Fruit fly (Drosophila melanogaster) whole organism, embryonic: ENCODE data around the gene Pex7.

Experiments used
- B-H2 ChIP-seq: fragments of 200-800 bp; sonication (Bioruptor generic); optimal IDR thresholded peaks from 2 replicates; lab custom pipeline; 2018; ENCODE audit warnings: missing biosample characterization, mild to moderate bottlenecking, missing genetic modification characterization
- Bdp1 ChIP-seq: fragments of 200-800 bp; sonication (Bioruptor generic); optimal IDR thresholded peaks from 3 replicates; lab custom pipeline; 2016; ENCODE audit warnings: missing biosample characterization, missing genetic modification characterization
- Bgb ChIP-seq: fragments of 200-800 bp; sonication (Bioruptor generic); IDR thresholded peaks from 2 replicates; pipeline ENCODE4 v1.3.6; 2022; ENCODE audit warnings: missing biosample characterization, missing genetic modification characterization; ENCODE audit not compliant: partially characterized antibody
- BtbVII ChIP-seq: fragments of 200-800 bp; sonication (Bioruptor generic); optimal IDR thresholded peaks from 3 replicates; lab custom pipeline; 2017; ENCODE audit warnings: missing biosample characterization, mild to moderate bottlenecking, missing genetic modification characterization
- CG10147 ChIP-seq: fragments of 200-800 bp; sonication (Bioruptor generic); optimal IDR thresholded peaks from 2 replicates; lab custom pipeline; 2019; ENCODE audit warnings: missing biosample characterization, mild to moderate bottlenecking, missing genetic modification characterization, moderate library complexity
- CG10321 ChIP-seq: fragments of 200-800 bp; sonication (Bioruptor generic); IDR thresholded peaks from 2 replicates; pipeline ENCODE4 v1.3.6; 2022; ENCODE audit warnings: missing biosample characterization, missing genetic modification characterization
- CG10366 ChIP-seq: fragments of 200-800 bp; sonication (Bioruptor generic); IDR thresholded peaks from 2 replicates; pipeline ENCODE4 v1.3.6; 2022; ENCODE audit warnings: missing biosample characterization, missing genetic modification characterization
- CG11398 ChIP-seq: fragments of 200-800 bp; sonication (Bioruptor generic); optimal IDR thresholded peaks from 2 replicates; lab custom pipeline; 2016; ENCODE audit warnings: missing biosample characterization, missing genetic modification characterization
- CG11723 ChIP-seq: fragments of 200-800 bp; sonication (Bioruptor generic); optimal IDR thresholded peaks from 2 replicates; lab custom pipeline; 2017; ENCODE audit warnings: missing biosample characterization, mild to moderate bottlenecking, missing genetic modification characterization
- CG1233 ChIP-seq: fragments of 200-800 bp; sonication (Bioruptor generic); optimal IDR thresholded peaks from 4 replicates; lab custom pipeline; 2018; ENCODE audit warnings: missing biosample characterization, mild to moderate bottlenecking, missing genetic modification characterization
- CG13123 ChIP-seq: fragments of 200-800 bp; sonication (Bioruptor generic); optimal IDR thresholded peaks from 2 replicates; lab custom pipeline; 2016; ENCODE audit warnings: missing biosample characterization, missing genetic modification characterization
- CG13287 ChIP-seq: fragments of 200-800 bp; sonication (Bioruptor generic); IDR thresholded peaks from 2 replicates; pipeline ENCODE4 v1.3.6; 2022; ENCODE audit warnings: missing biosample characterization, missing genetic modification characterization; ENCODE audit not compliant: partially characterized antibody
- CG13424 ChIP-seq: fragments of 200-800 bp; sonication (Bioruptor generic); optimal IDR thresholded peaks from 2 replicates; lab custom pipeline; 2019; ENCODE audit warnings: missing biosample characterization, mild to moderate bottlenecking, missing genetic modification characterization, moderate library complexity
- CG14860 ChIP-seq: fragments of 200-800 bp; sonication (Bioruptor generic); IDR thresholded peaks from 3 replicates; pipeline ENCODE4 v1.3.6; 2022; ENCODE audit warnings: missing biosample characterization, missing genetic modification characterization; ENCODE audit not compliant: partially characterized antibody
- CG1529 ChIP-seq: fragments of 200-800 bp; sonication (Bioruptor generic); optimal IDR thresholded peaks from 3 replicates; lab custom pipeline; 2018; ENCODE audit warnings: missing biosample characterization, missing genetic modification characterization
- CG16863 ChIP-seq: fragments of 200-800 bp; sonication (Bioruptor generic); optimal IDR thresholded peaks from 3 replicates; lab custom pipeline; 2016; ENCODE audit warnings: missing biosample characterization, missing genetic modification characterization
- CG2875 ChIP-seq: fragments of 200-800 bp; sonication (Bioruptor generic); optimal IDR thresholded peaks from 2 replicates; lab custom pipeline; 2017; ENCODE audit warnings: missing biosample characterization, mild to moderate bottlenecking, missing genetic modification characterization, missing genetic modification reagents
- CG4424 ChIP-seq: fragments of 200-800 bp; sonication (Bioruptor generic); optimal IDR thresholded peaks from 3 replicates; lab custom pipeline; 2016; ENCODE audit warnings: missing biosample characterization, missing genetic modification characterization
- CG4617 ChIP-seq: fragments of 200-800 bp; sonication (Bioruptor generic); optimal IDR thresholded peaks from 3 replicates; lab custom pipeline; 2016; ENCODE audit warnings: missing biosample characterization, missing genetic modification characterization, borderline replicate concordance
- CG7556 ChIP-seq: fragments of 200-800 bp; sonication (Bioruptor generic); optimal IDR thresholded peaks from 2 replicates; lab custom pipeline; 2017; ENCODE audit warnings: missing biosample characterization, mild to moderate bottlenecking, missing genetic modification characterization
- CG7987 ChIP-seq: fragments of 200-800 bp; sonication (Bioruptor generic); optimal IDR thresholded peaks from 2 replicates; lab custom pipeline; 2018; ENCODE audit warnings: missing biosample characterization, mild to moderate bottlenecking, missing genetic modification characterization, moderate library complexity
- D19B ChIP-seq: fragments of 200-800 bp; sonication (Bioruptor generic); optimal IDR thresholded peaks from 2 replicates; lab custom pipeline; 2017; ENCODE audit warnings: missing biosample characterization, mild to moderate bottlenecking, missing genetic modification characterization
- Deaf1 ChIP-seq: fragments of 200-800 bp; optimal IDR thresholded peaks from 3 replicates; lab custom pipeline; 2019; ENCODE audit warnings: missing biosample characterization, mild to moderate bottlenecking, missing genetic modification characterization, moderate library complexity
- HLH54F ChIP-seq: fragments of 200-800 bp; sonication (Bioruptor generic); optimal IDR thresholded peaks from 3 replicates; lab custom pipeline; 2016; ENCODE audit warnings: missing biosample characterization, missing genetic modification characterization
- Mad ChIP-seq: fragments of 200-800 bp; sonication (Bioruptor generic); optimal IDR thresholded peaks from 2 replicates; lab custom pipeline; 2016; ENCODE audit warnings: missing biosample characterization, missing genetic modification characterization
- Med ChIP-seq: fragments of 200-800 bp; sonication (Bioruptor generic); peaks from one replicate; lab custom pipeline; 2016; ENCODE audit warnings: missing biosample characterization, missing genetic modification characterization, mild to moderate bottlenecking, inconsistent platforms, moderate library complexity
- Ravus ChIP-seq: fragments of 200-800 bp; sonication (Bioruptor generic); IDR thresholded peaks from 2 replicates; pipeline ENCODE4 v1.3.6; 2022; ENCODE audit warnings: missing biosample characterization, missing genetic modification characterization
- Sox100B ChIP-seq: fragments of 200-800 bp; sonication (Bioruptor generic); optimal IDR thresholded peaks from 3 replicates; lab custom pipeline; 2018; ENCODE audit warnings: missing biosample characterization, mild to moderate bottlenecking, missing genetic modification characterization
- az2 ChIP-seq: fragments of 200-800 bp; sonication (Bioruptor generic); optimal IDR thresholded peaks from 3 replicates; lab custom pipeline; 2016; ENCODE audit warnings: missing biosample characterization, missing genetic modification characterization
- bab2 ChIP-seq: fragments of 200-800 bp; sonication (Bioruptor generic); optimal IDR thresholded peaks from 2 replicates; lab custom pipeline; 2016; ENCODE audit warnings: missing biosample characterization, missing genetic modification characterization
- bbx ChIP-seq: fragments of 200-800 bp; sonication (Bioruptor generic); IDR thresholded peaks from 2 replicates; pipeline ENCODE4 v1.3.6; 2022; ENCODE audit warnings: missing biosample characterization, missing genetic modification characterization; ENCODE audit not compliant: partially characterized antibody
- cad ChIP-seq: fragments of >200 bp; optimal IDR thresholded peaks from 2 replicates; lab custom pipeline; 2017; ENCODE audit warnings: missing biosample characterization, missing genetic modification characterization
- chm ChIP-seq: fragments of 200-800 bp; sonication (Bioruptor generic); IDR thresholded peaks from 2 replicates; pipeline ENCODE4 v1.3.6; 2022; ENCODE audit warnings: missing biosample characterization, missing genetic modification characterization
- da ChIP-seq: fragments of 200-800 bp; sonication (Bioruptor generic); optimal IDR thresholded peaks from 2 replicates; lab custom pipeline; 2016; ENCODE audit warnings: missing biosample characterization, missing genetic modification characterization
- ftz-f1 ChIP-seq: fragments of 200-800 bp; sonication (Bioruptor generic); optimal IDR thresholded peaks from 2 replicates; lab custom pipeline; 2016; ENCODE audit warnings: missing biosample characterization, missing genetic modification characterization
- fu2 ChIP-seq: fragments of 200-800 bp; sonication (Bioruptor generic); optimal IDR thresholded peaks from 2 replicates; lab custom pipeline; 2016; ENCODE audit warnings: missing biosample characterization, missing genetic modification characterization
- hb ChIP-seq: fragments of 200-800 bp; sonication (Bioruptor generic); IDR thresholded peaks from 3 replicates; pipeline ENCODE4 v1.3.6; 2022; ENCODE audit warnings: missing biosample characterization, missing genetic modification characterization; ENCODE audit not compliant: partially characterized antibody
- her ChIP-seq: fragments of 200-800 bp; sonication (Bioruptor generic); optimal IDR thresholded peaks from 2 replicates; lab custom pipeline; 2016; ENCODE audit warnings: missing biosample characterization, missing genetic modification characterization
- hth ChIP-seq: fragments of >200 bp; optimal IDR thresholded peaks from 2 replicates; lab custom pipeline; 2017; ENCODE audit warnings: inconsistent platforms
- insv ChIP-seq, 2 experiments: fragments of 200-800 bp; sonication (Bioruptor generic); optimal IDR thresholded peaks; 3 replicates each; lab custom pipeline; 2016 to 2018; ENCODE audit warnings: missing biosample characterization in 2 of 2, missing genetic modification characterization in 2 of 2
- kni ChIP-seq: fragments of 200-800 bp; sonication (Bioruptor generic); optimal IDR thresholded peaks from 3 replicates; lab custom pipeline; 2017; ENCODE audit warnings: mild to moderate bottlenecking, missing biosample characterization, missing genetic modification reagents, missing genetic modification characterization
- lov ChIP-seq, 2 experiments: fragments of 200-800 bp in 1 of 2; fragments of >200 bp in 1 of 2; sonication (Bioruptor generic) in 1 of 2; IDR thresholded peaks in 1 of 2; optimal IDR thresholded peaks in 1 of 2; 2 replicates in 1 of 2; 3 replicates in 1 of 2; pipeline versions ENCODE4 v1.3.6 to Lab custom; 2017 to 2022; ENCODE audit warnings: missing biosample characterization in 1 of 2, missing genetic modification characterization in 1 of 2
- odd ChIP-seq: fragments of 200-800 bp; sonication (Bioruptor generic); optimal IDR thresholded peaks from 2 replicates; lab custom pipeline; 2017; ENCODE audit warnings: missing biosample characterization, mild to moderate bottlenecking, missing genetic modification characterization
- onecut ChIP-seq: fragments of 200-800 bp; sonication (Bioruptor generic); IDR thresholded peaks from 2 replicates; pipeline ENCODE4 v1.3.6; 2022; ENCODE audit warnings: missing biosample characterization, missing genetic modification characterization
- pho ChIP-seq: fragments of 200-800 bp; sonication (Bioruptor generic); optimal IDR thresholded peaks from 2 replicates; lab custom pipeline; 2016; ENCODE audit warnings: missing biosample characterization, missing genetic modification characterization
- pita ChIP-seq: fragments of 200-800 bp; sonication (Bioruptor generic); optimal IDR thresholded peaks from 2 replicates; lab custom pipeline; 2017; ENCODE audit warnings: missing biosample characterization, mild to moderate bottlenecking, missing genetic modification characterization
- pnt ChIP-seq: fragments of 200-800 bp; sonication (Bioruptor generic); optimal IDR thresholded peaks from 3 replicates; lab custom pipeline; 2016; ENCODE audit warnings: missing biosample characterization, missing genetic modification characterization
- sr ChIP-seq: fragments of 200-800 bp; sonication (Bioruptor generic); IDR thresholded peaks from 3 replicates; pipeline ENCODE4 v1.3.6; 2022; ENCODE audit warnings: missing biosample characterization, missing genetic modification characterization
- vfl ChIP-seq: fragments of 200-800 bp; sonication (Bioruptor generic); optimal IDR thresholded peaks from 2 replicates; lab custom pipeline; 2016; ENCODE audit warnings: missing biosample characterization, missing genetic modification characterization
- z ChIP-seq: fragments of 200-800 bp; sonication (Bioruptor generic); IDR thresholded peaks from 3 replicates; pipeline ENCODE4 v1.3.6; 2022; ENCODE audit warnings: missing biosample characterization, missing genetic modification characterization

The Pex7 gene

DNA sequence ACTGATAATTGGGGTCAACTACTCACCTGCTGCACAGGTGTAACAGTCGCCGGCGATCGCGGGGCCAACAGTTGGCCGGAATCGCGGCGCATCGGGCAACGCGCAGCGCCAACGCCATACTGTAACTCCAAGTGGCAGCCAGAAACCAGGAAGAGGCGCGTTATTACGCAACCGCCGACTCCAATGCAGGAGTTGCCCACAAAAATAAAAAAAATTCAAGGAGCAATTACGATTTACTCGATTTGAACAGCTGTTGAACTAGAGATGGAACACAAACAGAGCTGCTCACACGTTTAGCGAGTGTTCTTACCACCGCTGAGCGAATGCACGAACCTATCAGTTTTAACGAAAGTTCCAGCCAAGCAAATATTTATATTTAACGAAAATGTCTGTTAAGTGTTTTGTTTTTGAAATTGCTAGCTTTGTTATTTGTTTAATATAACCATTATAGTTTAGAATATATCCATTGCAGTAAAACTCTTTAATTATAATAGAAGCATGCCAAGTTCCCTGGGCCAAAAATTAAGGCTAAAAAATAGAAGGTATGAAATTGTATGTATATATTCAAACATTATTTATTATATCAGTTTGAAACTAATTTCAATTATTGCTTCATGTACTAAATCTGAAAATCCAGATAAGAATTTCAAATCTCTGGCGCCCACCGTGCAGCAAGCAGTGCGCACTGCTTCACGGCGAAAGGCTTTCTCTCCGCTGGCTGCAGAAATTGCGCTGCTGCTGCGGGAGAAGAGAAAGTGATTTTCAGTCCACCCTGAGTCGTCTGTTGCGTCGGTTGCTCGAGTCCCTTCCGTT is 42.9 kb upstream of the Pex7 start, which contains the start of the genes CG5989 and CG6282 (continued):
- TF ChIP-seq Sox100B (GFP tag; lab: Kevin White, UChicago) (no peak), onecut (GFP tag; lab: Robert Waterston, UW) (peak; percentile 34), da (no peak), pho (peak; percentile 31), Deaf1 (peak; percentile 14), CG2875 (GFP tag; lab: Kevin White, UChicago) (peak; percentile 52), CG10147 (GFP tag; lab: Kevin White, UChicago) (peak; percentile 9), ftz-f1 (GFP tag; lab: Kevin White, UChicago) (peak; percentile 18), Bdp1 (GFP tag; lab: Kevin White, UChicago) (no peak), odd (GFP tag; lab: Kevin White, UChicago) (no peak), Mad (GFP tag; lab: Kevin White, UChicago) (no peak), az2 (peak; percentile 28), chm (GFP tag; lab: Robert Waterston, UW) (no peak), CG4424 (GFP tag; lab: Kevin White, UChicago) (no peak), hth (no peak), CG4617 (peak; percentile 24), insv (GFP tag; optimal IDR thresholded peaks at IDR 0.05; lab: Kevin White, UChicago) (no peak), Ravus (GFP tag; lab: Robert Waterston, UW) (no peak), Bgb (GFP tag; lab: Robert Waterston, UW) (peak; percentile 60), her (GFP tag; lab: Kevin White, UChicago) (no peak), B-H2 (GFP tag; lab: Kevin White, UChicago) (no peak), cad (GFP tag; lab: Kevin White, UChicago) (no peak), vfl (GFP tag; lab: Kevin White, UChicago) (peak; percentile 3), CG7987 (GFP tag; lab: Kevin White, UChicago) (no peak), pita (GFP tag; lab: Kevin White, UChicago) (peak; percentile 89), pnt (GFP tag; lab: Kevin White, UChicago) (no peak), CG10321 (GFP tag; lab: Robert Waterston, UW) (no peak), CG1233 (no peak), D19B (GFP tag; lab: Kevin White, UChicago) (no peak), kni (GFP tag; lab: Kevin White, UChicago) (no peak), CG16863 (GFP tag; lab: Kevin White, UChicago) (no peak), CG7556 (GFP tag; lab: Kevin White, UChicago) (peak; percentile 60), CG13123 (GFP tag; lab: Kevin White, UChicago) (no peak), CG11398 (GFP tag; lab: Kevin White, UChicago) (no peak), bbx (GFP tag; lab: Robert Waterston, UW) (no peak), Med (GFP tag; lab: Kevin White, UChicago) (peak; percentile 77), CG14860 (GFP tag; lab: Robert Waterston, UW) (no peak), CG11723 (GFP tag; lab: Kevin White, UChicago) (no peak), fu2 (GFP tag; lab: Kevin White, UChicago) (no peak), bab2 (GFP tag; lab: Kevin White, UChicago) (no peak), BtbVII (peak; percentile 17), z (GFP tag; lab: Robert Waterston, UW) (no peak), HLH54F (GFP tag; lab: Kevin White, UChicago) (peak; percentile 46), sr (GFP tag; lab: Robert Waterston, UW) (no peak), hb (GFP tag; lab: Robert Waterston, UW) (no peak), CG10366 (GFP tag; lab: Robert Waterston, UW) (peak; percentile 44), CG13424 (tag; lab: Kevin White, UChicago) (peak; percentile 39), CG1529 (no peak), CG13287 (GFP tag; lab: Robert Waterston, UW) (peak; percentile 76), lov (optimal IDR thresholded peaks at IDR 0.05; lab: Kevin White, UChicago) (no peak), lov (GFP tag; IDR thresholded peaks at IDR 0.05; lab: Robert Waterston, UW) (peak; percentile 68)
